Fruit fly (Drosophila melanogaster) whole organism, pupa: ENCODE data around the gene dlp.

ENCODE experiments used
- CG10348 ChIP-seq: fragments of 200-800 bp; sonication (Bioruptor generic); IDR thresholded peaks from 2 replicates; pipeline ENCODE4 v1.3.6; 2022; ENCODE audit warnings: missing biosample characterization, missing genetic modification characterization
- CG12605 ChIP-seq: fragments of 200-800 bp; sonication (Bioruptor generic); IDR thresholded peaks from 2 replicates; pipeline ENCODE4 v1.3.6; 2022; ENCODE audit warnings: missing biosample characterization, missing genetic modification characterization
- CG13204 ChIP-seq: fragments of 200-800 bp; sonication (Bioruptor generic); optimal IDR thresholded peaks from 2 replicates; lab custom pipeline; 2018; ENCODE audit warnings: missing biosample characterization, mild to moderate bottlenecking, missing genetic modification characterization, moderate library complexity
- CG14655 ChIP-seq: fragments of 200-800 bp; sonication (Bioruptor generic); optimal IDR thresholded peaks from 3 replicates; lab custom pipeline; 2017; ENCODE audit warnings: mild to moderate bottlenecking, missing biosample characterization, missing genetic modification reagents, missing genetic modification characterization
- CG15710 ChIP-seq: fragments of 200-800 bp; sonication (Bioruptor generic); optimal IDR thresholded peaks from 2 replicates; lab custom pipeline; 2018; ENCODE audit warnings: missing biosample characterization, mild to moderate bottlenecking, missing genetic modification characterization, moderate library complexity
- CG17806 ChIP-seq: fragments of 200-800 bp; sonication (Bioruptor generic); optimal IDR thresholded peaks from 2 replicates; lab custom pipeline; 2018; ENCODE audit warnings: missing biosample characterization, mild to moderate bottlenecking, missing genetic modification characterization, moderate library complexity
- CG32121 ChIP-seq: fragments of 200-800 bp; sonication (Bioruptor generic); IDR thresholded peaks from 2 replicates; pipeline ENCODE4 v1.3.6; 2022; ENCODE audit warnings: missing biosample characterization, missing genetic modification characterization
- CG34367 ChIP-seq: fragments of 200-800 bp; sonication (Bioruptor generic); optimal IDR thresholded peaks from 2 replicates; lab custom pipeline; 2018; ENCODE audit warnings: missing biosample characterization, mild to moderate bottlenecking, missing genetic modification characterization
- CG4496 ChIP-seq: fragments of 200-800 bp; sonication (Bioruptor generic); IDR thresholded peaks from 3 replicates; pipeline ENCODE4 v1.3.6; 2022; ENCODE audit warnings: missing biosample characterization, missing genetic modification characterization
- CG8159 ChIP-seq: fragments of 200-800 bp; sonication (Bioruptor generic); optimal IDR thresholded peaks from 3 replicates; lab custom pipeline; 2018; ENCODE audit warnings: missing biosample characterization, mild to moderate bottlenecking, missing genetic modification characterization, moderate library complexity
- CG8301 ChIP-seq: fragments of 200-800 bp; sonication (Bioruptor generic); optimal IDR thresholded peaks from 2 replicates; lab custom pipeline; 2018; ENCODE audit warnings: missing biosample characterization, mild to moderate bottlenecking, missing genetic modification characterization
- CG9948 ChIP-seq: fragments of 200-800 bp; sonication (Bioruptor generic); optimal IDR thresholded peaks from 2 replicates; lab custom pipeline; 2018; ENCODE audit warnings: missing biosample characterization, mild to moderate bottlenecking, missing genetic modification characterization, moderate library complexity
- D1 ChIP-seq: fragments of 200-800 bp; sonication (Bioruptor generic); optimal IDR thresholded peaks from 2 replicates; lab custom pipeline; 2018; ENCODE audit warnings: missing biosample characterization, mild to moderate bottlenecking, missing genetic modification characterization, moderate library complexity
- EcR ChIP-seq: fragments of 200-800 bp; sonication (Bioruptor generic); optimal IDR thresholded peaks from 3 replicates; lab custom pipeline; 2019; ENCODE audit warnings: missing biosample characterization, missing genetic modification characterization, mild to moderate bottlenecking, moderate library complexity, missing genetic modification reagents
- Ets98B ChIP-seq: fragments of 200-800 bp; sonication (Bioruptor generic); IDR thresholded peaks from 2 replicates; pipeline ENCODE4 v1.3.6; 2022; ENCODE audit warnings: missing biosample characterization, missing genetic modification characterization
- Pif1A ChIP-seq: fragments of 200-800 bp; sonication (Bioruptor generic); optimal IDR thresholded peaks from 3 replicates; lab custom pipeline; 2016; ENCODE audit warnings: missing biosample characterization, missing genetic modification characterization
- Pif1B ChIP-seq: fragments of 200-800 bp; sonication (Bioruptor generic); optimal IDR thresholded peaks from 3 replicates; lab custom pipeline; 2016; ENCODE audit warnings: missing biosample characterization, missing genetic modification characterization
- Snoo ChIP-seq: fragments of 200-800 bp; sonication (Bioruptor generic); optimal IDR thresholded peaks from 3 replicates; lab custom pipeline; 2017; ENCODE audit warnings: missing biosample characterization, mild to moderate bottlenecking, missing genetic modification characterization, inconsistent platforms
- fd96Ca ChIP-seq: fragments of 200-800 bp; sonication (Bioruptor generic); IDR thresholded peaks from 3 replicates; pipeline ENCODE4 v1.3.6; 2022; ENCODE audit warnings: missing biosample characterization, missing genetic modification characterization
- gl ChIP-seq: fragments of 200-800 bp; sonication (Bioruptor generic); optimal IDR thresholded peaks from 2 replicates; lab custom pipeline; 2018; ENCODE audit warnings: missing biosample characterization, mild to moderate bottlenecking, missing genetic modification characterization
- rn ChIP-seq: fragments of 200-800 bp; sonication (Bioruptor generic); IDR thresholded peaks from 2 replicates; pipeline ENCODE4 v1.3.6; 2022; ENCODE audit warnings: missing biosample characterization, missing genetic modification characterization

Gene dlp

DNA sequence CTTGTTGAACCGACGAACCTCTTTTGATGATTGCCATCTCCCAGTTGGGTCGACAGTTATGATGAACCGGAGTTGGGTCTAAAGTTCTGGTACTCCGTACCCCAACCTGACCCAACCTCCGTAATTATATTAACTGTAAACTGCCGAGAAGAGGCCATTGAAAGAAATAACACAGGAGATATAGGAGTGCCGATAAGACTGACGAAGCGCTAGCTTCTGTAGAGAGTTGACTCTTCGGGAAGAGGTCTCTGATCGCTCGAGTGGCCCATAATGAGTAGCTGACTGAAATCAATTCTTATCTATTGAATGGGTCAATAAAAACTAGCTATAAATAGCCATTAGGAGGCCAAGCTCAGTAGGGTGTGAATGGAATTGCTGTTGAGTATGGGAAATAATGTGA lies 36.2 kb downstream of the dlp start:
- TF ChIP-seq CG10348 (GFP tag; lab: Robert Waterston, UW) (no peak), CG15710 (tag; lab: Kevin White, UChicago) (no peak), CG17806 (tag; lab: Kevin White, UChicago) (no peak), EcR (GFP tag; lab: Kevin White, UChicago) (peak; percentile 43), CG13204 (GFP tag; lab: Kevin White, UChicago) (no peak), gl (tag; lab: Kevin White, UChicago) (no peak), CG8301 (tag; lab: Kevin White, UChicago) (no peak)

- TF ChIP-seq CG14655 (GFP tag; lab: Kevin White, UChicago) (no peak), EcR (GFP tag; lab: Kevin White, UChicago) (peak; percentile 92), CG4496 (GFP tag; lab: Robert Waterston, UW) (no peak), CG32121 (GFP tag; lab: Robert Waterston, UW) (no peak), CG15710 (tag; lab: Kevin White, UChicago) (no peak), D1 (tag; lab: Kevin White, UChicago) (peak; percentile 29), Pif1B (GFP tag; lab: Kevin White, UChicago) (no peak), CG12605 (GFP tag; lab: Robert Waterston, UW) (no peak)
- TF ChIP-seq, all 21 proteins: peak for 2
Measured at dm6 chr3L:14671546-14671945, 39.1 kb downstream of the dlp start.

DNA sequence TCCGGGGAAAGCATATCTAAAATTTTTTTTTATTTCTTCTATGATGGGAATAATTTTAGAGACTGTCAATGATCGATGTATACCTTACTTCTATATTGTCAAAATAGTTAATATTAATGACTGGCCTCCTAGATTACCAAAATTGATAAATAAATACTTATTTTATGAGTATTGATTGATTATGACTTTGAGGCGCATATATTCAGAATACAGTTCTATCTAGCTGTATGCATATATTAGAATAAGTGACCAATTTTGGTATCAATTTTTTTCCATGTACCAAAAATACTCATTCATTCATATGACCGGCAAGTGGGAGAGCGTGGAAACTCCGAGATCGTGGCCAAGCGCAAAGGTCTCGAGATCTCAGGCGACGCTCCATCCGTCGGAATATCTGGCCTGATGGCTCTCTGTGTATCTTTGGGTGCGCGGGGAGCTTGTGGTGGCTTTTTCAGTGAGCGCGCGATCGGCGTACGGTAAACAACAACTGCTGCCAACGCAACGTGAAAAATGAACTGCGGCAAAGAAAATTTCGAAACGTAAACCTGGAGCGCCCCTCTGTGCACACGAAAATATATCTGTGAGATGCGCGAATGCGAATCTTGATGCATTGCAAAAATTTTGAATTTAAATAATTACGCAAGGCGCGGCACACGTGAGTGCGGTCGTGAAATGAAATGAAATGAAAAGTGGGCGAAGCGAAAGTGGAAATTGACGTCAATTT lies 40.1 kb downstream of the dlp start, which contains the start of the genes CG43121 and ome:
TSS of gene CG43121 (minus strand) at position 51 of the 724 bp plus-strand sequence.
TSS of gene ome (plus strand) at position 453 of the 724 bp plus-strand sequence.
- TF ChIP-seq CG10348 (GFP tag; lab: Robert Waterston, UW) (no peak), CG8301 (tag; lab: Kevin White, UChicago) (peak; percentile 39), Snoo (tag; lab: Kevin White, UChicago) (peak; percentile 16), CG14655 (GFP tag; lab: Kevin White, UChicago) (peak; percentile 42), Ets98B (GFP tag; lab: Robert Waterston, UW) (peak; percentile 46; the same call in 1 of the 2 replicates), CG13204 (GFP tag; lab: Kevin White, UChicago) (peak; percentile 51), CG15710 (tag; lab: Kevin White, UChicago) (no peak), CG4496 (GFP tag; lab: Robert Waterston, UW) (peak; percentile 59; the same call in 2 of the 3 replicates), CG32121 (GFP tag; lab: Robert Waterston, UW) (peak; percentile 44), rn (GFP tag; lab: Robert Waterston, UW) (no peak), CG9948 (no peak), CG34367 (tag; lab: Kevin White, UChicago) (no peak), Pif1B (GFP tag; lab: Kevin White, UChicago) (peak; percentile 5), EcR (GFP tag; lab: Kevin White, UChicago) (no peak), fd96Ca (GFP tag; lab: Robert Waterston, UW) (no peak; the same call in none of the 3 replicates), CG8159 (tag; lab: Kevin White, UChicago) (no peak), CG17806 (tag; lab: Kevin White, UChicago) (no peak), Pif1A (GFP tag; lab: Kevin White, UChicago) (peak; percentile 50), CG12605 (GFP tag; lab: Robert Waterston, UW) (0 out of 2 replicates have a peak, but pooled peaks have one; percentile 22), gl (tag; lab: Kevin White, UChicago) (peak; percentile 4), D1 (tag; lab: Kevin White, UChicago) (no peak)
- TF ChIP-seq, all 21 proteins: peak for 11

dm6 chr3L:14673740-14674463 lies 41.5 kb downstream of the dlp start:
- TF ChIP-seq CG12605 (GFP tag; lab: Robert Waterston, UW) (no peak), CG34367 (tag; lab: Kevin White, UChicago) (no peak), Snoo (tag; lab: Kevin White, UChicago) (no peak), CG8159 (tag; lab: Kevin White, UChicago) (no peak), gl (tag; lab: Kevin White, UChicago) (no peak), CG9948 (no peak), CG32121 (GFP tag; lab: Robert Waterston, UW) (no peak), CG14655 (GFP tag; lab: Kevin White, UChicago) (no peak), CG15710 (tag; lab: Kevin White, UChicago) (no peak), Ets98B (GFP tag; lab: Robert Waterston, UW) (no peak; the same call in 1 of the 2 replicates), Pif1B (GFP tag; lab: Kevin White, UChicago) (no peak), Pif1A (GFP tag; lab: Kevin White, UChicago) (no peak), CG8301 (tag; lab: Kevin White, UChicago) (no peak), CG13204 (GFP tag; lab: Kevin White, UChicago) (no peak), CG17806 (tag; lab: Kevin White, UChicago) (no peak), CG4496 (GFP tag; lab: Robert Waterston, UW) (no peak), CG10348 (GFP tag; lab: Robert Waterston, UW) (no peak), rn (GFP tag; lab: Robert Waterston, UW) (no peak), EcR (GFP tag; lab: Kevin White, UChicago) (no peak), fd96Ca (GFP tag; lab: Robert Waterston, UW) (no peak)
